Worm (Caenorhabditis elegans): ENCODE data around the gene srw-138.

- no peak for TF ChIP-seq snpc-4 (tag; optimal IDR thresholded peaks at IDR 0.05)
- no peak for TF ChIP-seq lsy-2 (tag; optimal IDR thresholded peaks at IDR 0.05)
- TF ChIP-seq elt-3 (tag; optimal IDR thresholded peaks at IDR 0.05), result no peak
- TF ChIP-seq rnt-1 (tag; optimal IDR thresholded peaks at IDR 0.05), result no peak
- no peak for TF ChIP-seq sup-37 (GFP tag; optimal IDR thresholded peaks at IDR 0.05)
- no peak for TF ChIP-seq fos-1 (tag; optimal IDR thresholded peaks at IDR 0.05)
- TF ChIP-seq nhr-76 (tag; optimal IDR thresholded peaks at IDR 0.05), result no peak
- TF ChIP-seq ceh-82 (tag; optimal IDR thresholded peaks at IDR 0.05), result no peak
Observed at ce11 chrV:2931252-2931651, 31.6 kb downstream of the srw-138 start, which contains the start of gene C31B8.1.
